Fruit fly (Drosophila melanogaster) whole organism, embryonic: ENCODE data around the gene CG11147.

Experiments
- Bgb ChIP-seq: fragments of 200-800 bp; sonication (Bioruptor generic); IDR thresholded peaks from 2 replicates; pipeline ENCODE4 v1.3.6; 2022; ENCODE audit warnings: missing biosample characterization, missing genetic modification characterization; ENCODE audit not compliant: partially characterized antibody
- CG11695 ChIP-seq: fragments of 200-800 bp; sonication (Bioruptor generic); IDR thresholded peaks from 3 replicates; pipeline ENCODE4 v1.3.6; 2022; ENCODE audit warnings: missing biosample characterization, missing genetic modification characterization
- CG11723 ChIP-seq: fragments of 200-800 bp; sonication (Bioruptor generic); optimal IDR thresholded peaks from 2 replicates; lab custom pipeline; 2017; ENCODE audit warnings: missing biosample characterization, mild to moderate bottlenecking, missing genetic modification characterization
- CG12236 ChIP-seq: fragments of 200-800 bp; sonication (Bioruptor generic); optimal IDR thresholded peaks from 2 replicates; lab custom pipeline; 2016; ENCODE audit warnings: missing biosample characterization, missing genetic modification characterization
- CG12769 ChIP-seq: fragments of 200-800 bp; sonication (Bioruptor generic); optimal IDR thresholded peaks from 2 replicates; lab custom pipeline; 2019; ENCODE audit warnings: missing biosample characterization, mild to moderate bottlenecking, missing genetic modification characterization, moderate library complexity
- CG14667 ChIP-seq: fragments of 200-800 bp; sonication (Bioruptor generic); IDR thresholded peaks from 2 replicates; pipeline ENCODE4 v1.3.6; 2022; ENCODE audit warnings: missing biosample characterization, missing genetic modification characterization
- CG16779 ChIP-seq: fragments of 200-800 bp; sonication (Bioruptor generic); IDR thresholded peaks from 2 replicates; pipeline ENCODE4 v1.3.6; 2022; ENCODE audit warnings: missing biosample characterization, missing genetic modification characterization
- CG16813 ChIP-seq: fragments of 200-800 bp; sonication (Bioruptor generic); IDR thresholded peaks from 3 replicates; pipeline ENCODE4 v1.3.6; 2022; ENCODE audit warnings: missing biosample characterization, missing genetic modification characterization; ENCODE audit not compliant: partially characterized antibody
- CG17568 ChIP-seq: fragments of 200-800 bp; sonication (Bioruptor generic); optimal IDR thresholded peaks from 2 replicates; lab custom pipeline; 2018; ENCODE audit warnings: missing biosample characterization, mild to moderate bottlenecking, missing genetic modification characterization, moderate library complexity
- CG18764 ChIP-seq: fragments of 200-800 bp; sonication (Bioruptor generic); optimal IDR thresholded peaks from 3 replicates; lab custom pipeline; 2016; ENCODE audit warnings: missing biosample characterization, missing genetic modification characterization
- CG2120 ChIP-seq: fragments of 200-800 bp; sonication (Bioruptor generic); optimal IDR thresholded peaks from 3 replicates; lab custom pipeline; 2016; ENCODE audit warnings: missing biosample characterization, missing genetic modification characterization
- CG3065 ChIP-seq: fragments of 200-800 bp; sonication (Bioruptor generic); optimal IDR thresholded peaks from 2 replicates; lab custom pipeline; 2016; ENCODE audit warnings: missing biosample characterization, missing genetic modification characterization
- CG32532 ChIP-seq: fragments of 200-800 bp; sonication (Bioruptor generic); IDR thresholded peaks from 2 replicates; pipeline ENCODE4 v1.3.6; 2022; ENCODE audit warnings: missing biosample characterization, missing genetic modification characterization
- CG3995 ChIP-seq: fragments of 200-800 bp; sonication (Bioruptor generic); optimal IDR thresholded peaks from 3 replicates; lab custom pipeline; 2016; ENCODE audit warnings: missing biosample characterization, missing genetic modification characterization
- CG5180 ChIP-seq: fragments of 200-800 bp; sonication (Bioruptor generic); optimal IDR thresholded peaks from 3 replicates; lab custom pipeline; 2017; ENCODE audit warnings: missing biosample characterization, missing genetic modification characterization, mild to moderate bottlenecking, moderate library complexity, missing genetic modification reagents
- CG5245 ChIP-seq: fragments of 200-800 bp; sonication (Bioruptor generic); optimal IDR thresholded peaks from 3 replicates; lab custom pipeline; 2016; ENCODE audit warnings: missing biosample characterization, missing genetic modification characterization
- CG6683 ChIP-seq: fragments of 200-800 bp; sonication (Bioruptor generic); optimal IDR thresholded peaks from 2 replicates; lab custom pipeline; 2017; ENCODE audit warnings: missing biosample characterization, mild to moderate bottlenecking, missing genetic modification characterization, missing genetic modification reagents
- CG6689 ChIP-seq: fragments of 200-800 bp; sonication (Bioruptor generic); IDR thresholded peaks from 2 replicates; pipeline ENCODE4 v1.3.6; 2022; ENCODE audit warnings: missing biosample characterization, missing genetic modification characterization
- CG7839 ChIP-seq: fragments of 200-800 bp; sonication (Bioruptor generic); optimal IDR thresholded peaks from 3 replicates; lab custom pipeline; 2018; ENCODE audit warnings: missing biosample characterization, mild to moderate bottlenecking, missing genetic modification characterization, moderate library complexity
- CG8089 ChIP-seq: fragments of 200-800 bp; sonication (Bioruptor generic); optimal IDR thresholded peaks from 3 replicates; lab custom pipeline; 2016; ENCODE audit warnings: missing biosample characterization, missing genetic modification characterization
- CG8478 ChIP-seq: fragments of >200 bp; optimal IDR thresholded peaks from 2 replicates; lab custom pipeline; 2018
- CG8924 ChIP-seq: fragments of 200-800 bp; optimal IDR thresholded peaks from 3 replicates; lab custom pipeline; 2019; ENCODE audit warnings: missing biosample characterization, mild to moderate bottlenecking, missing genetic modification characterization, moderate library complexity
- CG9215 ChIP-seq: fragments of 200-800 bp; sonication (Bioruptor generic); IDR thresholded peaks from 2 replicates; pipeline ENCODE4 v1.3.6; 2022; ENCODE audit warnings: missing biosample characterization, missing genetic modification characterization
- CTCF ChIP-seq: fragments of 200-800 bp; sonication (Bioruptor generic); optimal IDR thresholded peaks from 2 replicates; lab custom pipeline; 2017; ENCODE audit warnings: missing biosample characterization, mild to moderate bottlenecking, missing genetic modification characterization, moderate library complexity
- D ChIP-seq, 2 experiments: fragments of 200-800 bp in 1 of 2; fragments of >200 bp in 1 of 2; sonication (Bioruptor generic) in 1 of 2; optimal IDR thresholded peaks; 2 replicates in 1 of 2; 3 replicates in 1 of 2; lab custom pipeline; 2017; ENCODE audit warnings: mild to moderate bottlenecking in 1 of 2, missing biosample characterization in 1 of 2, missing genetic modification characterization in 1 of 2, missing genetic modification reagents in 1 of 2
- E2f2 ChIP-seq: fragments of 200-800 bp; sonication (Bioruptor generic); IDR thresholded peaks from 2 replicates; pipeline ENCODE4 v1.3.6; 2022; ENCODE audit warnings: missing biosample characterization, missing genetic modification characterization
- Elba2 ChIP-seq: fragments of 200-800 bp; sonication (Bioruptor generic); optimal IDR thresholded peaks from 3 replicates; lab custom pipeline; 2016; ENCODE audit warnings: missing biosample characterization, missing genetic modification characterization
- Hr78 ChIP-seq, 2 experiments: fragments of 200-800 bp in 1 of 2; fragments of >200 bp in 1 of 2; sonication (Bioruptor generic) in 1 of 2; optimal IDR thresholded peaks; 2 replicates each; lab custom pipeline; 2017 to 2019; ENCODE audit warnings: missing biosample characterization in 2 of 2, missing genetic modification characterization in 2 of 2, mild to moderate bottlenecking in 1 of 2, moderate library complexity in 1 of 2
- NFAT ChIP-seq: fragments of 200-800 bp; sonication (Bioruptor generic); IDR thresholded peaks from 2 replicates; pipeline ENCODE4 v1.3.6; 2022; ENCODE audit warnings: missing biosample characterization, missing genetic modification characterization
- NK7.1 ChIP-seq: fragments of 200-800 bp; sonication (Bioruptor generic); optimal IDR thresholded peaks from 3 replicates; lab custom pipeline; 2016; ENCODE audit warnings: missing biosample characterization, missing genetic modification characterization
- Pdp1 ChIP-seq, 2 experiments: fragments of 200-800 bp; sonication (Bioruptor generic); optimal IDR thresholded peaks; 3 replicates each; lab custom pipeline; 2016; ENCODE audit warnings: missing biosample characterization in 2 of 2, missing genetic modification characterization in 2 of 2, mild to moderate bottlenecking in 1 of 2, moderate library complexity in 1 of 2
- Sin3A ChIP-seq: fragments of >200 bp; optimal IDR thresholded peaks from 2 replicates; lab custom pipeline; 2018
- Sry-β ChIP-seq: fragments of 200-800 bp; sonication (Bioruptor generic); optimal IDR thresholded peaks from 2 replicates; lab custom pipeline; 2018; ENCODE audit warnings: missing biosample characterization, mild to moderate bottlenecking, missing genetic modification characterization, moderate library complexity
- ab ChIP-seq: fragments of 200-800 bp; sonication (Bioruptor generic); optimal IDR thresholded peaks from 2 replicates; lab custom pipeline; 2016; ENCODE audit warnings: missing biosample characterization, missing genetic modification characterization
- ac ChIP-seq: fragments of 200-800 bp; sonication (Bioruptor generic); optimal IDR thresholded peaks from 3 replicates; lab custom pipeline; 2017; ENCODE audit warnings: missing biosample characterization, mild to moderate bottlenecking, missing genetic modification characterization
- ase ChIP-seq: fragments of 200-800 bp; sonication (Bioruptor generic); IDR thresholded peaks from 3 replicates; pipeline ENCODE4 v1.3.6; 2022; ENCODE audit warnings: missing biosample characterization, missing genetic modification characterization
- ash1 ChIP-seq: fragments of 200-800 bp; sonication (Bioruptor generic); optimal IDR thresholded peaks from 2 replicates; lab custom pipeline; 2018; ENCODE audit warnings: missing biosample characterization, mild to moderate bottlenecking, missing genetic modification characterization
- bigmax ChIP-seq: fragments of 200-800 bp; sonication (Bioruptor generic); optimal IDR thresholded peaks from 2 replicates; lab custom pipeline; 2018; ENCODE audit warnings: missing biosample characterization, mild to moderate bottlenecking, missing genetic modification characterization
- dm ChIP-seq: fragments of 200-800 bp; sonication (Bioruptor generic); optimal IDR thresholded peaks from 3 replicates; lab custom pipeline; 2016; ENCODE audit warnings: missing biosample characterization, missing genetic modification characterization
- ewg ChIP-seq: fragments of 200-800 bp; sonication (Bioruptor generic); optimal IDR thresholded peaks from 3 replicates; lab custom pipeline; 2017; ENCODE audit warnings: mild to moderate bottlenecking, missing biosample characterization, missing genetic modification reagents, missing genetic modification characterization
- fd64A ChIP-seq: fragments of 200-800 bp; sonication (Bioruptor generic); optimal IDR thresholded peaks from 3 replicates; lab custom pipeline; 2018; ENCODE audit warnings: missing biosample characterization, mild to moderate bottlenecking, missing genetic modification characterization
- insv ChIP-seq, 2 experiments: fragments of 200-800 bp; sonication (Bioruptor generic); optimal IDR thresholded peaks; 3 replicates each; lab custom pipeline; 2016 to 2018; ENCODE audit warnings: missing biosample characterization in 2 of 2, missing genetic modification characterization in 2 of 2
- mld ChIP-seq: fragments of 200-800 bp; sonication (Bioruptor generic); IDR thresholded peaks from 3 replicates; pipeline ENCODE4 v1.3.6; 2022; ENCODE audit warnings: missing biosample characterization, missing genetic modification characterization; ENCODE audit not compliant: partially characterized antibody
- nom ChIP-seq: fragments of 200-800 bp; sonication (Bioruptor generic); optimal IDR thresholded peaks from 2 replicates; lab custom pipeline; 2017; ENCODE audit warnings: missing biosample characterization, missing genetic modification characterization, mild to moderate bottlenecking, moderate library complexity, missing genetic modification reagents
- phol ChIP-seq: fragments of 200-800 bp; sonication (Bioruptor generic); optimal IDR thresholded peaks from 3 replicates; lab custom pipeline; 2018; ENCODE audit warnings: missing biosample characterization, mild to moderate bottlenecking, missing genetic modification characterization, moderate library complexity
- repo ChIP-seq: fragments of 200-800 bp; sonication (Bioruptor generic); optimal IDR thresholded peaks from 2 replicates; lab custom pipeline; 2016; ENCODE audit warnings: missing biosample characterization, missing genetic modification characterization
- rib ChIP-seq: fragments of 200-800 bp; sonication (Bioruptor generic); IDR thresholded peaks from 2 replicates; pipeline ENCODE4 v1.3.6; 2022; ENCODE audit warnings: missing biosample characterization, missing genetic modification characterization
- slp2 ChIP-seq: fragments of 200-800 bp; sonication (Bioruptor generic); optimal IDR thresholded peaks from 2 replicates; lab custom pipeline; 2016; ENCODE audit warnings: missing biosample characterization, missing genetic modification characterization
- sna ChIP-seq: fragments of 200-800 bp; sonication (Bioruptor generic); IDR thresholded peaks from 2 replicates; pipeline ENCODE4 v1.3.6; 2022; ENCODE audit warnings: missing biosample characterization, missing genetic modification characterization; ENCODE audit not compliant: partially characterized antibody
- stc ChIP-seq: fragments of 200-800 bp; sonication (Bioruptor generic); IDR thresholded peaks from 2 replicates; pipeline ENCODE4 v1.3.6; 2022; ENCODE audit warnings: missing biosample characterization, missing genetic modification characterization
- twi ChIP-seq: fragments of 200-800 bp; optimal IDR thresholded peaks from 2 replicates; lab custom pipeline; 2019; ENCODE audit warnings: missing biosample characterization, mild to moderate bottlenecking, missing genetic modification characterization, moderate library complexity
- wdn ChIP-seq: fragments of 200-800 bp; sonication (Bioruptor generic); IDR thresholded peaks from 2 replicates; pipeline ENCODE4 v1.3.6; 2022; ENCODE audit warnings: missing biosample characterization, missing genetic modification characterization

CG11147 gene

DNA sequence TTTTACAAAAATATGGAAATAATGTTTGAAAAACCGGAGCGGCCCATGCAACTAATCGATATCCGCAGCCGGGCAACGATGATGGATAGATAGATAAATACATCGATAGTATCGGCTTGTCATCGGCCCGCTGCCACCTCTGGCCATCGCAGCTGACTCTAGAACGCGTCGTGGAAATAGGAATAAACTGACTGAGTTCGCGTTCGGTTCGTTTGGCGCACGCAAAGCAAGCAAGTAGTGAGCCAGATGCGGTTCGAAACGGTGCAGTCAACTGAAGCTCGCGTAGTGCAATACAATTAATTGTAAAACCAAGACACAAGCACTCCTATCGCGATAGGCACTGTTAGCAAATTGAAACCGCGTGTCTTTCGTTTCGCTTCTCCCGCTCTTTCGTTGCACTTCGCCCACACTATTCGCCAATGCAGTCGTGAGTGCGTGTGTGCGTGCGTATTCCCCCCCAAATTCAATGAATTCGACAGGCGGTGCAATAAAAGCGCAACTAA lies 16.5 kb downstream of the CG11147 start, which contains the start of gene CG11030 (continued):
- no peak for TF ChIP-seq ab (GFP tag; lab: Kevin White, UChicago)
- TF ChIP-seq mld (GFP tag; lab: Robert Waterston, UW), result peak; percentile 99
- no peak for TF ChIP-seq D (optimal IDR thresholded peaks at IDR 0.05; lab: Kevin White, UChicago)
- TF ChIP-seq D (GFP tag; optimal IDR thresholded peaks at IDR 0.05; lab: Kevin White, UChicago), result no peak
- TF ChIP-seq ash1 (GFP tag; lab: Kevin White, UChicago), result no peak
- no peak for TF ChIP-seq CG9215 (GFP tag; lab: Robert Waterston, UW)
- no peak for TF ChIP-seq ase (GFP tag; lab: Robert Waterston, UW)
- no peak for TF ChIP-seq CG8089
- TF ChIP-seq nom, result no peak
- peak; percentile 25 for TF ChIP-seq Elba2 (GFP tag; lab: Kevin White, UChicago)
- TF ChIP-seq CG11695, result no peak
- TF ChIP-seq CG5245, result no peak
- TF ChIP-seq CG8924 (tag; lab: Kevin White, UChicago), result no peak
- no peak for TF ChIP-seq CG11723 (GFP tag; lab: Kevin White, UChicago)
- peak; percentile 81 for TF ChIP-seq E2f2
- TF ChIP-seq dm (GFP tag; lab: Kevin White, UChicago), result peak; percentile 86
- no peak for TF ChIP-seq rib (GFP tag; lab: Robert Waterston, UW)
- TF ChIP-seq CG18764, result no peak
- no peak for TF ChIP-seq CG6683 (GFP tag; lab: Kevin White, UChicago)
- TF ChIP-seq fd64A (GFP tag; lab: Kevin White, UChicago), result peak; percentile 19
- peak; percentile 100 for TF ChIP-seq Bgb
- TF ChIP-seq bigmax (GFP tag; lab: Kevin White, UChicago), result no peak
- no peak for TF ChIP-seq CG32532 (GFP tag; lab: Robert Waterston, UW)
- TF ChIP-seq wdn (GFP tag; lab: Robert Waterston, UW), result no peak
- TF ChIP-seq CG12769 (tag; lab: Kevin White, UChicago), result no peak
- TF ChIP-seq CG8478, result no peak
- peak; percentile 9 for TF ChIP-seq phol (tag; lab: Kevin White, UChicago)
- peak; percentile 99 for TF ChIP-seq CG16813 (GFP tag; lab: Robert Waterston, UW)
- no peak for TF ChIP-seq insv (GFP tag; optimal IDR thresholded peaks at IDR 0.05; lab: Kevin White, UChicago)
- TF ChIP-seq sna (GFP tag; lab: Robert Waterston, UW), result peak; percentile 98
- TF ChIP-seq CG7839 (tag; lab: Kevin White, UChicago), result no peak
- no peak for TF ChIP-seq Sry-β (GFP tag; lab: Kevin White, UChicago)
- no peak for TF ChIP-seq CTCF
- no peak for TF ChIP-seq stc
- no peak for TF ChIP-seq CG3065 (GFP tag; lab: Kevin White, UChicago)
- TF ChIP-seq twi (tag; lab: Kevin White, UChicago), result no peak
- TF ChIP-seq ac (GFP tag; lab: Kevin White, UChicago), result no peak
- no peak for TF ChIP-seq CG16779
- TF ChIP-seq Sin3A (lab: Kevin White, UChicago), result no peak
- TF ChIP-seq CG6689 (GFP tag; lab: Robert Waterston, UW), result no peak
- no peak for TF ChIP-seq CG2120 (GFP tag; lab: Kevin White, UChicago)
- no peak for TF ChIP-seq CG3995 (GFP tag; lab: Kevin White, UChicago)
- no peak for TF ChIP-seq CG14667 (GFP tag; lab: Robert Waterston, UW)
- TF ChIP-seq ewg (GFP tag; lab: Kevin White, UChicago), result no peak
- no peak for TF ChIP-seq NK7.1 (GFP tag; lab: Kevin White, UChicago)
- no peak for TF ChIP-seq Pdp1 (GFP tag; optimal IDR thresholded peaks at IDR 0.05; lab: Kevin White, UChicago)
- no peak for TF ChIP-seq Hr78 (GFP tag; optimal IDR thresholded peaks at IDR 0.05; lab: Kevin White, UChicago)
- peak; percentile 65; the same call in 1 of the 2 replicates for TF ChIP-seq NFAT (GFP tag; lab: Robert Waterston, UW)
- TF ChIP-seq CG12236, result no peak
- TF ChIP-seq CG5180 (GFP tag; lab: Kevin White, UChicago), result no peak
- TF ChIP-seq slp2 (GFP tag; lab: Kevin White, UChicago), result no peak
- TF ChIP-seq CG17568 (GFP tag; lab: Kevin White, UChicago), result no peak
- TF ChIP-seq repo (GFP tag; lab: Kevin White, UChicago), result no peak
